Fruit fly (Drosophila melanogaster): ENCODE results near the gene CG12689.

DNA sequence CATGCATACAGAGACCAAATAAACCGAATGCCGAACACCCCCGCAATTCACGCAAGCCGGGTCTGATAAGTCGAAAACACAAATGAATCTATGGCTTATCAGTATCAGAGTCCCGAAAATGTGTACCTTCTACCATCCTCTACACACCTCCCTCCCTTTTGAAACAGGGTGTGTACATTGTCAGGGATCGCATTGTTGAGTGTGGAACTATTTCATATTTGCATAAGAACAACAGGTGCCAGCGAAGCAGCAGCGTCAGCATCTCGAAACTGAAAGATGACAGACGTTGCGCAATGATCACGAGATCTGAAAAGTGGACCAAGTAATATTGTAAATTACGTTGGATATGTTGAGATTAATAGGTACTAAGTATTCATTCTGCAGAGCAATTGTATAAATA lies 6.1 kb downstream of the CG12689 start:
- TF ChIP-seq CG4730 (GFP tag; IDR thresholded peaks at IDR 0.05) (no peak), CG3838 (GFP tag; optimal IDR thresholded peaks at IDR 0.05) (no peak), Fer3 (tag; optimal IDR thresholded peaks at IDR 0.05) (no peak)
